Worm (Caenorhabditis elegans): Measurements from ENCODE around the gene K07D4.5.

DNA sequence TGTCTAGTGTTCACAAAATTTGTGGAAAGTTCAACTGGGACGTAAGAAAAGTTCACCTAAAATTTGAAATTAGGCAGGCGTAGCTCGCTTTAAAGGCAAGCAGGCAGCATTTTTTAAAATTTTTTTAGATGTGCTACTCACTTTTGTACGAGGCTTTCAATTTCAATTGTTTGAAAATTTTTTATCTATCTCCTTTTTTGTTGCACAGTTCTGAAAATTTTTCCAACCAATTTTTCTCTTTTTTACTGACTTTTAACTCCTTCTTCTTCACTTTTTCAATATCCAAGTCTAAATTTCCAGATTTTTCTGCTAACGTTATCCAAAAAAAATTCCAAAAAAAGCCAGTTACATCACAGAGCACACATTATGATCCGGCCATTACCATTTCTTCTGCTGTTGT lies 41.9 kb upstream of the K07D4.5 start, which contains the start of gene W06A11.1:
- TF ChIP-seq flt-1 (GFP tag; IDR thresholded peaks at IDR 0.05) (no peak), ama-1 (optimal IDR thresholded peaks at IDR 0.05) (no peak), tbx-11 (GFP tag; IDR thresholded peaks at IDR 0.05) (no peak)

All from whole organism, early embryonic.